Worm (Caenorhabditis elegans) whole organism, L4 larva: ENCODE data around the gene npr-8.

Experiments used
- ama-1 ChIP-seq: fragments of 150-350 bp; optimal IDR thresholded peaks from 2 replicates; lab custom pipeline; 2014; ENCODE audit warnings: inconsistent platforms, mixed read lengths
- ceh-28 ChIP-seq: fragments of 150-350 bp; optimal IDR thresholded peaks from 2 replicates; lab custom pipeline; 2014; ENCODE audit warnings: missing biosample characterization, missing genetic modification reagents, missing genetic modification characterization
- ces-1 ChIP-seq: fragments of 150-350 bp; sonication (generic microtip); optimal IDR thresholded peaks from 4 replicates; lab custom pipeline; 2014; ENCODE audit warnings: missing biosample characterization, missing genetic modification reagents, missing genetic modification characterization
- lsy-2 ChIP-seq, 2 experiments: fragments of 150-350 bp in 1 of 2; sonication (generic microtip) in 1 of 2; optimal IDR thresholded peaks; 2 replicates each; lab custom pipeline; 2014 to 2017; ENCODE audit warnings: missing biosample characterization in 2 of 2, missing genetic modification characterization in 2 of 2
- nhr-25 ChIP-seq: sonication (generic microtip); optimal IDR thresholded peaks from 2 replicates; lab custom pipeline; 2017; ENCODE audit warnings: missing genetic modification characterization, mild to moderate bottlenecking, missing compliant biosample characterization, antibody characterized with exemption, moderate library complexity, borderline replicate concordance; ENCODE audit not compliant: insufficient read depth
- nhr-42 ChIP-seq: fragments of 200-800 bp; sonication (Bioruptor generic); IDR thresholded peaks from 2 replicates; pipeline ENCODE4 v1.3.6; 2022; ENCODE audit warnings: missing genetic modification characterization, missing compliant biosample characterization
- nhr-76 ChIP-seq: fragments of 150-350 bp; optimal IDR thresholded peaks from 2 replicates; lab custom pipeline; 2014; ENCODE audit warnings: missing biosample characterization, missing genetic modification characterization
- nhr-77 ChIP-seq: fragments of 150-350 bp; optimal IDR thresholded peaks from 2 replicates; lab custom pipeline; 2014; ENCODE audit warnings: missing biosample characterization, missing genetic modification characterization
- rbr-2 ChIP-seq: sonication (generic microtip); optimal IDR thresholded peaks from 2 replicates; lab custom pipeline; 2016; ENCODE audit warnings: missing genotype, missing genetic modification characterization, missing compliant biosample characterization
- unc-62 ChIP-seq, 3 experiments: fragments of 150-350 bp in 1 of 3; sonication (generic microtip); optimal IDR thresholded peaks in 2 of 3; peaks in 1 of 3; 1 replicate in 1 of 3; 2 replicates in 2 of 3; lab custom pipeline; 2014 to 2017; ENCODE audit warnings: missing biosample characterization in 3 of 3, missing genetic modification characterization in 3 of 3, missing genetic modification reagents in 3 of 3, missing genotype in 1 of 3
- zag-1 ChIP-seq: fragments of 150-350 bp; optimal IDR thresholded peaks from 2 replicates; lab custom pipeline; 2014; ENCODE audit warnings: missing biosample characterization, missing genetic modification characterization

DNA sequence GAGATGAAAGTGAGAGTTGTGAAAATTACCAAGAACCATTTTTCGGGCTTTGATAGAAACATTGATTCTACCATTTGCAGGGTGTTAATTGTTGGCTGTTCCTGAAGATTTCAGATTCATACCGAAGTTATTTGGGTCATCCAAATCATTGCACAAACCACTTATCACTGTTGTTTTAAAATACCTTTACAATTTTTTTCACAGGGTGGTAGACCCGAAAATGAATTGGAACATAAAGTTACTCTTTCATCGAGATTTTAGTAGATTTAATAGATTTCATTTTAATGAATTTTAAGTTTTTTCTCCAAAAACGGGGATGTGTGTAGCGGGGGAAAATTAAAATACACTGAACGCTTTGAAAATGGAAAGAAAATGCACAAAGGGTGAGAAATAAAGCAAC is 38.3 kb downstream of the npr-8 start, which contains the start of gene C10A4.7:
- no peak for TF ChIP-seq zag-1 (tag; lab: Kevin White, UChicago)
- TF ChIP-seq ceh-28 (tag; lab: Kevin White, UChicago), result no peak
- TF ChIP-seq unc-62 (GFP tag; optimal IDR thresholded peaks at IDR 0.05 in 1 of 2; lab: Kevin White, UChicago), result no peak
- TF ChIP-seq unc-62 (tag; optimal IDR thresholded peaks at IDR 0.05; lab: Kevin White, UChicago), result no peak
- TF ChIP-seq ama-1 (lab: Kevin White, UChicago), result no peak
- TF ChIP-seq ces-1, result no peak
- TF ChIP-seq lsy-2 (tag; optimal IDR thresholded peaks at IDR 0.05; lab: Kevin White, UChicago), result no peak
- TF ChIP-seq nhr-76 (tag; lab: Kevin White, UChicago), result no peak
- TF ChIP-seq nhr-77, result no peak
- TF ChIP-seq nhr-25 (tag; lab: Kevin White, UChicago), result no peak
- TF ChIP-seq nhr-42, result no peak
- TF ChIP-seq rbr-2 (tag; lab: Kevin White, UChicago), result no peak
